Fruit fly (Drosophila melanogaster) whole organism, embryonic: ENCODE data around the gene gish.
A peak's percentile ranks its signal among the peaks of the same experiment; 100 is the strongest.

Source experiments
- Asciz ChIP-seq: fragments of 200-800 bp; sonication (Bioruptor generic); optimal IDR thresholded peaks from 2 replicates; lab custom pipeline; 2017; ENCODE audit warnings: missing biosample characterization, mild to moderate bottlenecking, missing genetic modification characterization, missing genetic modification reagents
- Atf-2 ChIP-seq: fragments of 200-800 bp; sonication (Bioruptor generic); optimal IDR thresholded peaks from 2 replicates; lab custom pipeline; 2016; ENCODE audit warnings: missing biosample characterization, missing genetic modification characterization
- Blimp-1 ChIP-seq: fragments of 200-800 bp; sonication (Bioruptor generic); optimal IDR thresholded peaks from 3 replicates; lab custom pipeline; 2018; ENCODE audit warnings: missing biosample characterization, missing genetic modification characterization, mild to moderate bottlenecking, moderate library complexity, missing genetic modification reagents
- C15 ChIP-seq: fragments of 200-800 bp; sonication (Bioruptor generic); IDR thresholded peaks from 3 replicates; pipeline ENCODE4 v1.3.6; 2022; ENCODE audit warnings: missing biosample characterization, missing genetic modification characterization
- CG10462 ChIP-seq: fragments of 200-800 bp; sonication (Bioruptor generic); optimal IDR thresholded peaks from 2 replicates; lab custom pipeline; 2016; ENCODE audit warnings: missing biosample characterization, missing genetic modification characterization
- CG10543 ChIP-seq: fragments of 200-800 bp; sonication (Bioruptor generic); optimal IDR thresholded peaks from 3 replicates; lab custom pipeline; 2017; ENCODE audit warnings: missing biosample characterization, mild to moderate bottlenecking, missing genetic modification characterization, moderate library complexity
- CG12071 ChIP-seq: fragments of 200-800 bp; sonication (Bioruptor generic); optimal IDR thresholded peaks from 3 replicates; lab custom pipeline; 2018; ENCODE audit warnings: missing biosample characterization, mild to moderate bottlenecking, missing genetic modification characterization
- CG12236 ChIP-seq: fragments of 200-800 bp; sonication (Bioruptor generic); optimal IDR thresholded peaks from 2 replicates; lab custom pipeline; 2016; ENCODE audit warnings: missing biosample characterization, missing genetic modification characterization
- CG12299 ChIP-seq: fragments of 200-800 bp; sonication (Bioruptor generic); optimal IDR thresholded peaks from 2 replicates; lab custom pipeline; 2018; ENCODE audit warnings: missing biosample characterization, mild to moderate bottlenecking, missing genetic modification characterization
- CG1233 ChIP-seq: fragments of 200-800 bp; sonication (Bioruptor generic); optimal IDR thresholded peaks from 4 replicates; lab custom pipeline; 2018; ENCODE audit warnings: missing biosample characterization, mild to moderate bottlenecking, missing genetic modification characterization
- CG13775 ChIP-seq: fragments of 200-800 bp; sonication (Bioruptor generic); optimal IDR thresholded peaks from 3 replicates; lab custom pipeline; 2017; ENCODE audit warnings: missing biosample characterization, mild to moderate bottlenecking, missing genetic modification characterization
- CG14050 ChIP-seq: fragments of 200-800 bp; sonication (Bioruptor generic); IDR thresholded peaks from 3 replicates; pipeline ENCODE4 v1.3.6; 2022; ENCODE audit warnings: missing biosample characterization, missing genetic modification characterization
- CG17912 ChIP-seq: fragments of 200-800 bp; sonication (Bioruptor generic); optimal IDR thresholded peaks from 2 replicates; lab custom pipeline; 2018; ENCODE audit warnings: missing biosample characterization, mild to moderate bottlenecking, missing genetic modification characterization
- CG18011 ChIP-seq: fragments of 200-800 bp; sonication (Bioruptor generic); optimal IDR thresholded peaks from 2 replicates; lab custom pipeline; 2017; ENCODE audit warnings: missing biosample characterization, missing genetic modification characterization, mild to moderate bottlenecking, moderate library complexity, missing genotype
- CG3163 ChIP-seq: fragments of 200-800 bp; sonication (Bioruptor generic); optimal IDR thresholded peaks from 3 replicates; lab custom pipeline; 2016; ENCODE audit warnings: missing biosample characterization, missing genetic modification characterization
- CG43689 ChIP-seq: fragments of 200-800 bp; sonication (Bioruptor generic); IDR thresholded peaks from 2 replicates; pipeline ENCODE4 v1.3.6; 2022; ENCODE audit warnings: missing biosample characterization, missing genetic modification characterization
- CG5180 ChIP-seq: fragments of 200-800 bp; sonication (Bioruptor generic); optimal IDR thresholded peaks from 3 replicates; lab custom pipeline; 2017; ENCODE audit warnings: missing biosample characterization, missing genetic modification characterization, mild to moderate bottlenecking, moderate library complexity, missing genetic modification reagents
- CG6654 ChIP-seq: fragments of 200-800 bp; sonication (Bioruptor generic); optimal IDR thresholded peaks from 2 replicates; lab custom pipeline; 2017; ENCODE audit warnings: missing biosample characterization, mild to moderate bottlenecking, missing genetic modification characterization
- CG7372 ChIP-seq: fragments of 200-800 bp; sonication (Bioruptor generic); IDR thresholded peaks from 2 replicates; pipeline ENCODE4 v1.3.6; 2022; ENCODE audit warnings: missing biosample characterization, missing genetic modification characterization
- CG7963 ChIP-seq: fragments of 200-800 bp; sonication (Bioruptor generic); IDR thresholded peaks from 3 replicates; pipeline ENCODE4 v1.3.6; 2022; ENCODE audit warnings: missing biosample characterization, missing genetic modification characterization; ENCODE audit not compliant: partially characterized antibody
- CG8924 ChIP-seq: fragments of 200-800 bp; optimal IDR thresholded peaks from 3 replicates; lab custom pipeline; 2019; ENCODE audit warnings: missing biosample characterization, mild to moderate bottlenecking, missing genetic modification characterization, moderate library complexity
- CHES-1-like ChIP-seq: fragments of 200-800 bp; sonication (Bioruptor generic); optimal IDR thresholded peaks from 2 replicates; lab custom pipeline; 2016; ENCODE audit warnings: missing biosample characterization, missing genetic modification characterization
- Dp ChIP-seq: fragments of 200-800 bp; sonication (Bioruptor generic); optimal IDR thresholded peaks from 2 replicates; lab custom pipeline; 2018; ENCODE audit warnings: missing biosample characterization, mild to moderate bottlenecking, missing genetic modification characterization, moderate library complexity
- E2f1 ChIP-seq: fragments of 200-800 bp; sonication (Bioruptor generic); IDR thresholded peaks from 2 replicates; pipeline ENCODE4 v1.3.6; 2022; ENCODE audit warnings: missing biosample characterization, missing genetic modification characterization
- Fer1 ChIP-seq: fragments of 200-800 bp; sonication (Bioruptor generic); optimal IDR thresholded peaks from 2 replicates; lab custom pipeline; 2017; ENCODE audit warnings: missing biosample characterization, mild to moderate bottlenecking, missing genetic modification characterization
- Gug ChIP-seq: fragments of 200-800 bp; sonication (Bioruptor generic); IDR thresholded peaks from 4 replicates; pipeline ENCODE4 v1.3.6; 2022; ENCODE audit warnings: missing biosample characterization, missing genetic modification characterization
- Hmr ChIP-seq: fragments of 200-800 bp; sonication (Bioruptor generic); optimal IDR thresholded peaks from 3 replicates; lab custom pipeline; 2017; ENCODE audit warnings: mild to moderate bottlenecking, missing biosample characterization, missing genetic modification reagents, missing genetic modification characterization
- Hmx ChIP-seq: fragments of 200-800 bp; sonication (Bioruptor generic); optimal IDR thresholded peaks from 2 replicates; lab custom pipeline; 2016; ENCODE audit warnings: missing biosample characterization, missing genetic modification characterization
- NFAT ChIP-seq: fragments of 200-800 bp; sonication (Bioruptor generic); IDR thresholded peaks from 2 replicates; pipeline ENCODE4 v1.3.6; 2022; ENCODE audit warnings: missing biosample characterization, missing genetic modification characterization
- Six4 ChIP-seq: fragments of 200-800 bp; sonication (Bioruptor generic); optimal IDR thresholded peaks from 2 replicates; lab custom pipeline; 2016; ENCODE audit warnings: missing biosample characterization, missing genetic modification characterization
- Sox102F ChIP-seq: fragments of 200-800 bp; sonication (Bioruptor generic); optimal IDR thresholded peaks from 2 replicates; lab custom pipeline; 2018; ENCODE audit warnings: missing biosample characterization, mild to moderate bottlenecking, missing genetic modification characterization, moderate library complexity
- Spps ChIP-seq: fragments of 200-800 bp; sonication (Bioruptor generic); optimal IDR thresholded peaks from 2 replicates; lab custom pipeline; 2018; ENCODE audit warnings: missing biosample characterization, mild to moderate bottlenecking, missing genetic modification characterization
- bowl ChIP-seq: fragments of 200-800 bp; sonication (Bioruptor generic); IDR thresholded peaks from 2 replicates; pipeline ENCODE4 v1.3.6; 2022; ENCODE audit warnings: missing biosample characterization, missing genetic modification characterization
- chn ChIP-seq: fragments of 200-800 bp; sonication (Bioruptor generic); optimal IDR thresholded peaks from 2 replicates; lab custom pipeline; 2016; ENCODE audit warnings: missing biosample characterization, missing genetic modification characterization
- corto ChIP-seq: fragments of 200-800 bp; sonication (Bioruptor generic); optimal IDR thresholded peaks from 2 replicates; lab custom pipeline; 2016; ENCODE audit warnings: missing biosample characterization, mild to moderate bottlenecking, missing genetic modification characterization, moderate library complexity
- ems ChIP-seq: fragments of 200-800 bp; sonication (Bioruptor generic); optimal IDR thresholded peaks from 3 replicates; lab custom pipeline; 2016; ENCODE audit warnings: missing biosample characterization, missing genetic modification characterization
- esg ChIP-seq: fragments of 200-800 bp; sonication (Bioruptor generic); conservative IDR thresholded peaks from 2 replicates; pipeline ENCODE4 v1.3.6; 2022; ENCODE audit warnings: missing biosample characterization, missing genetic modification characterization
- fd102C ChIP-seq: fragments of 200-800 bp; sonication (Bioruptor generic); optimal IDR thresholded peaks from 2 replicates; lab custom pipeline; 2018; ENCODE audit warnings: missing biosample characterization, mild to moderate bottlenecking, missing genetic modification characterization, moderate library complexity
- fru ChIP-seq: fragments of >200 bp; optimal IDR thresholded peaks from 2 replicates; lab custom pipeline; 2017
- gfzf ChIP-seq: fragments of 200-800 bp; sonication (Bioruptor generic); optimal IDR thresholded peaks from 2 replicates; lab custom pipeline; 2016; ENCODE audit warnings: missing biosample characterization, mild to moderate bottlenecking, missing genetic modification characterization, moderate library complexity
- grau ChIP-seq: fragments of 200-800 bp; optimal IDR thresholded peaks from 3 replicates; lab custom pipeline; 2019; ENCODE audit warnings: missing biosample characterization, mild to moderate bottlenecking, missing genetic modification characterization, moderate library complexity
- gro ChIP-seq: fragments of 200-800 bp; sonication (Bioruptor generic); optimal IDR thresholded peaks from 2 replicates; lab custom pipeline; 2016; ENCODE audit warnings: missing biosample characterization, missing genetic modification characterization
- gsb ChIP-seq: fragments of 200-800 bp; sonication (Bioruptor generic); IDR thresholded peaks from 2 replicates; pipeline ENCODE4 v1.3.6; 2022; ENCODE audit warnings: missing biosample characterization, missing genetic modification characterization
- her ChIP-seq: fragments of 200-800 bp; sonication (Bioruptor generic); optimal IDR thresholded peaks from 2 replicates; lab custom pipeline; 2016; ENCODE audit warnings: missing biosample characterization, missing genetic modification characterization
- org-1 ChIP-seq: fragments of 200-800 bp; sonication (Bioruptor generic); optimal IDR thresholded peaks from 2 replicates; lab custom pipeline; 2017; ENCODE audit warnings: missing biosample characterization, missing genetic modification characterization
- prd ChIP-seq, 3 experiments: fragments of >200 bp in 2 of 3; fragments of 200-800 bp in 1 of 3; sonication (Bioruptor generic) in 1 of 3; optimal IDR thresholded peaks in 2 of 3; IDR thresholded peaks in 1 of 3; 2 replicates in 2 of 3; 3 replicates in 1 of 3; pipeline versions ENCODE4 v1.3.6 to Lab custom; 2017 to 2022; ENCODE audit warnings: missing biosample characterization in 1 of 3, missing genetic modification characterization in 1 of 3
- psq ChIP-seq: fragments of 200-800 bp; sonication (Bioruptor generic); optimal IDR thresholded peaks from 2 replicates; lab custom pipeline; 2017; ENCODE audit warnings: missing biosample characterization, missing genetic modification characterization
- slbo ChIP-seq: fragments of 200-800 bp; sonication (Bioruptor generic); IDR thresholded peaks from 2 replicates; pipeline ENCODE4 v1.3.6; 2022; ENCODE audit warnings: missing biosample characterization, missing genetic modification characterization
- stc ChIP-seq: fragments of 200-800 bp; sonication (Bioruptor generic); IDR thresholded peaks from 2 replicates; pipeline ENCODE4 v1.3.6; 2022; ENCODE audit warnings: missing biosample characterization, missing genetic modification characterization
- tll ChIP-seq, 2 experiments: fragments of 200-800 bp in 1 of 2; fragments of >200 bp in 1 of 2; sonication (Bioruptor generic) in 1 of 2; optimal IDR thresholded peaks; 2 replicates each; lab custom pipeline; 2017 to 2019; ENCODE audit warnings: missing biosample characterization in 2 of 2, missing genetic modification characterization in 2 of 2, mild to moderate bottlenecking in 1 of 2, moderate library complexity in 1 of 2

Gene gish

dm6 chr3R:16235215-16235937 lies 36.9 kb upstream of the gish start (continued):
- TF ChIP-seq her (GFP tag; lab: Kevin White, UChicago) (peak; percentile 7), CG1233 (GFP tag; lab: Kevin White, UChicago) (no peak), grau (tag; lab: Kevin White, UChicago) (no peak), NFAT (GFP tag; lab: Robert Waterston, UW) (no peak), Sox102F (no peak), CG10543 (GFP tag; lab: Kevin White, UChicago) (peak; percentile 98), C15 (GFP tag; lab: Robert Waterston, UW) (no peak), CG3163 (GFP tag; lab: Kevin White, UChicago) (peak; percentile 60), prd (optimal IDR thresholded peaks at IDR 0.05; lab: Kevin White, UChicago) (no peak), prd (GFP tag; IDR thresholded peaks at IDR 0.05; lab: Robert Waterston, UW) (no peak), CG17912 (no peak), Asciz (no peak), CG14050 (GFP tag; lab: Robert Waterston, UW) (no peak), tll (GFP tag; optimal IDR thresholded peaks at IDR 0.05; lab: Kevin White, UChicago) (no peak), esg (GFP tag; lab: Robert Waterston, UW) (no peak), CG12299 (tag; lab: Kevin White, UChicago) (peak; percentile 30), Fer1 (GFP tag; lab: Kevin White, UChicago) (no peak), CG6654 (GFP tag; lab: Kevin White, UChicago) (no peak), CG10462 (GFP tag; lab: Kevin White, UChicago) (no peak), chn (peak; percentile 48), Atf-2 (GFP tag; lab: Kevin White, UChicago) (no peak), Blimp-1 (GFP tag; lab: Kevin White, UChicago) (no peak), CG12236 (no peak), Spps (tag; lab: Kevin White, UChicago) (no peak), CHES-1-like (GFP tag; lab: Kevin White, UChicago) (no peak), CG13775 (no peak), CG5180 (GFP tag; lab: Kevin White, UChicago) (peak; percentile 97), Dp (no peak), org-1 (no peak), CG8924 (tag; lab: Kevin White, UChicago) (no peak), CG7963 (GFP tag; lab: Robert Waterston, UW) (no peak), slbo (no peak), CG7372 (GFP tag; lab: Robert Waterston, UW) (no peak), ems (no peak), corto (peak; percentile 86), Six4 (GFP tag; lab: Kevin White, UChicago) (no peak), E2f1 (GFP tag; lab: Robert Waterston, UW) (no peak), CG43689 (GFP tag; lab: Robert Waterston, UW) (no peak), gfzf (GFP tag; lab: Kevin White, UChicago) (peak; percentile 4), Hmr (no peak), Gug (GFP tag; lab: Robert Waterston, UW) (peak; percentile 24; the same call in 1 of the 4 replicates), gro (GFP tag; lab: Kevin White, UChicago) (peak; percentile 90), psq (peak; percentile 55), CG18011 (GFP tag; lab: Kevin White, UChicago) (peak; percentile 51), gsb (GFP tag; lab: Robert Waterston, UW) (no peak), fd102C (GFP tag; lab: Kevin White, UChicago) (no peak), fru (lab: Kevin White, UChicago) (no peak), bowl (GFP tag; lab: Robert Waterston, UW) (no peak), stc (GFP tag; lab: Robert Waterston, UW) (no peak), CG12071 (GFP tag; lab: Kevin White, UChicago) (no peak), Hmx (GFP tag; lab: Kevin White, UChicago) (no peak)
